Worm (Caenorhabditis elegans) whole organism, late embryonic: ENCODE data around the gene T28D9.1.

Experiments used
- K02D7.2 ChIP-seq: sonication (generic microtip); optimal IDR thresholded peaks from 2 replicates; lab custom pipeline; 2017; ENCODE audit warnings: mild to moderate bottlenecking, missing genetic modification characterization, missing compliant biosample characterization
- T23F11.4 ChIP-seq: fragments of 200-800 bp; sonication (Bioruptor generic); optimal IDR thresholded peaks from 2 replicates; lab custom pipeline; 2018; ENCODE audit warnings: mild to moderate bottlenecking, missing genetic modification characterization, missing compliant biosample characterization
- fkh-10 ChIP-seq: fragments of 150-350 bp; optimal IDR thresholded peaks from 2 replicates; lab custom pipeline; 2014; ENCODE audit warnings: missing biosample characterization, missing genetic modification reagents, missing genetic modification characterization
- hlh-30 ChIP-seq: sonication (generic microtip); optimal IDR thresholded peaks from 2 replicates; lab custom pipeline; 2017; ENCODE audit warnings: antibody characterized with exemption, missing genetic modification characterization, missing compliant biosample characterization; ENCODE audit not compliant: insufficient read depth
- sox-4 ChIP-seq: sonication (generic microtip); optimal IDR thresholded peaks from 2 replicates; lab custom pipeline; 2017; ENCODE audit warnings: mild to moderate bottlenecking, missing genetic modification characterization, inconsistent platforms, missing compliant biosample characterization
- syd-9 ChIP-seq: sonication (generic microtip); optimal IDR thresholded peaks from 2 replicates; lab custom pipeline; 2016; ENCODE audit warnings: mild to moderate bottlenecking, missing genetic modification characterization, moderate library complexity, missing compliant biosample characterization
- ttx-3 ChIP-seq: sonication (generic microtip); optimal IDR thresholded peaks from 2 replicates; lab custom pipeline; 2016; ENCODE audit warnings: missing genetic modification reagents, missing genetic modification characterization, missing compliant biosample characterization

DNA sequence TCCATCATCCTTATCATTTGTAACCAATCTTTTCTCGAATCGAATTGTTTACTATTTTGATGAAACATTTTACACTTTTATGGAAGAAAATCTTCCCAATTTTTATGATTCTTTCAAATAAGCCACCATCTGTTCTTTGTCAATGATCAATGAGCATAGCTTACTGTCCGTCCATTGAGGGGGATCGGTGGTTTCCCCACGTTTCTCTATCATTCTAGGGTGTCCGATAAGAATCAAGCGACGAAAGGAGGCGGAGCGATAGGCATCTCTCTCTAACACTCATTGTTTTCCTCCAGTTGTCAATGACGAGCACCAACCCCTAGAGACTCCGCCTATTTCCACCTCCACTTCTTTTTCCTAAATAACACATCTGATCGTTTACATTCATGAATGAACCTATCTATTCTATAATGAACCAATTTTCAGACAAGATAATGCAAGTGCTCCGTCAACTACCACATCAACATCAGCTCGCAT, 32.3 kb downstream of the T28D9.1 start, which contains the start of gene C56E6.2:
- TF ChIP-seq K02D7.2 (tag; lab: Kevin White, UChicago): no peak
- no peak for TF ChIP-seq syd-9
- TF ChIP-seq T23F11.4 (GFP tag; lab: Kevin White, UChicago): no peak
- TF ChIP-seq hlh-30 (tag; lab: Kevin White, UChicago): no peak
- no peak for TF ChIP-seq ttx-3 (tag; lab: Kevin White, UChicago)
- no peak for TF ChIP-seq sox-4 (tag; lab: Kevin White, UChicago)
- TF ChIP-seq fkh-10: no peak
